Fruit fly (Drosophila melanogaster) whole organism, embryonic: ENCODE results near the gene CG12811.

Experiments used
- Bdp1 ChIP-seq: fragments of 200-800 bp; sonication (Bioruptor generic); optimal IDR thresholded peaks from 3 replicates; lab custom pipeline; 2016; ENCODE audit warnings: missing biosample characterization, missing genetic modification characterization
- CG11504 ChIP-seq: fragments of 200-800 bp; sonication (Bioruptor generic); optimal IDR thresholded peaks from 3 replicates; lab custom pipeline; 2019; ENCODE audit warnings: missing biosample characterization, mild to moderate bottlenecking, missing genetic modification characterization, moderate library complexity
- CG12769 ChIP-seq: fragments of 200-800 bp; sonication (Bioruptor generic); optimal IDR thresholded peaks from 2 replicates; lab custom pipeline; 2019; ENCODE audit warnings: missing biosample characterization, mild to moderate bottlenecking, missing genetic modification characterization, moderate library complexity
- CG17361 ChIP-seq: fragments of 200-800 bp; sonication (Bioruptor generic); IDR thresholded peaks from 3 replicates; pipeline ENCODE4 v1.3.6; 2022; ENCODE audit warnings: missing biosample characterization, missing genetic modification characterization
- CG18262 ChIP-seq: fragments of 200-800 bp; optimal IDR thresholded peaks from 3 replicates; lab custom pipeline; 2019; ENCODE audit warnings: missing biosample characterization, mild to moderate bottlenecking, missing genetic modification characterization, moderate library complexity
- CG2712 ChIP-seq: fragments of 200-800 bp; optimal IDR thresholded peaks from 3 replicates; lab custom pipeline; 2019; ENCODE audit warnings: missing biosample characterization, mild to moderate bottlenecking, missing genetic modification characterization, moderate library complexity
- CG30403 ChIP-seq: fragments of 200-800 bp; sonication (Bioruptor generic); optimal IDR thresholded peaks from 3 replicates; lab custom pipeline; 2016; ENCODE audit warnings: missing biosample characterization, missing genetic modification characterization
- CG3407 ChIP-seq: fragments of 200-800 bp; sonication (Bioruptor generic); optimal IDR thresholded peaks from 2 replicates; lab custom pipeline; 2018; ENCODE audit warnings: missing biosample characterization, mild to moderate bottlenecking, missing genetic modification characterization
- CG4707 ChIP-seq: fragments of 200-800 bp; sonication (Bioruptor generic); optimal IDR thresholded peaks from 2 replicates; lab custom pipeline; 2018; ENCODE audit warnings: missing biosample characterization, mild to moderate bottlenecking, missing genetic modification characterization, moderate library complexity
- CG4730 ChIP-seq: fragments of 200-800 bp; sonication (Bioruptor generic); IDR thresholded peaks from 2 replicates; pipeline ENCODE4 v1.3.6; 2022; ENCODE audit warnings: missing biosample characterization, missing genetic modification characterization
- CG5953 ChIP-seq: fragments of 200-800 bp; sonication (Bioruptor generic); IDR thresholded peaks from 2 replicates; pipeline ENCODE4 v1.3.6; 2022; ENCODE audit warnings: missing biosample characterization, missing genetic modification characterization
- CG6654 ChIP-seq: fragments of 200-800 bp; sonication (Bioruptor generic); optimal IDR thresholded peaks from 2 replicates; lab custom pipeline; 2017; ENCODE audit warnings: missing biosample characterization, mild to moderate bottlenecking, missing genetic modification characterization
- CG7556 ChIP-seq: fragments of 200-800 bp; sonication (Bioruptor generic); optimal IDR thresholded peaks from 2 replicates; lab custom pipeline; 2017; ENCODE audit warnings: missing biosample characterization, mild to moderate bottlenecking, missing genetic modification characterization
- CG9437 ChIP-seq: fragments of 200-800 bp; sonication (Bioruptor generic); optimal IDR thresholded peaks from 2 replicates; lab custom pipeline; 2018; ENCODE audit warnings: missing biosample characterization, mild to moderate bottlenecking, missing genetic modification characterization
- CoRest ChIP-seq: fragments of 200-800 bp; sonication (Bioruptor generic); optimal IDR thresholded peaks from 3 replicates; lab custom pipeline; 2018; ENCODE audit warnings: missing biosample characterization, mild to moderate bottlenecking, missing genetic modification characterization, moderate library complexity
- Dfd ChIP-seq, 2 experiments: fragments of >200 bp; optimal IDR thresholded peaks; 2 replicates each; lab custom pipeline; 2017; ENCODE audit warnings: missing biosample characterization in 2 of 2, missing genetic modification characterization in 2 of 2
- E2f1 ChIP-seq: fragments of 200-800 bp; sonication (Bioruptor generic); IDR thresholded peaks from 2 replicates; pipeline ENCODE4 v1.3.6; 2022; ENCODE audit warnings: missing biosample characterization, missing genetic modification characterization
- Fer3 ChIP-seq: fragments of 200-800 bp; sonication (Bioruptor generic); optimal IDR thresholded peaks from 2 replicates; lab custom pipeline; 2018; ENCODE audit warnings: missing biosample characterization, mild to moderate bottlenecking, missing genetic modification characterization, moderate library complexity
- Kr ChIP-seq: fragments of 200-800 bp; sonication (Bioruptor generic); optimal IDR thresholded peaks from 2 replicates; lab custom pipeline; 2017; ENCODE audit warnings: missing biosample characterization, mild to moderate bottlenecking, missing genetic modification characterization
- MBD-R2 ChIP-seq: fragments of 200-800 bp; sonication (Bioruptor generic); IDR thresholded peaks from 2 replicates; pipeline ENCODE4 v1.3.6; 2022; ENCODE audit warnings: missing biosample characterization, missing genetic modification characterization
- Meics ChIP-seq: fragments of 200-800 bp; sonication (Bioruptor generic); optimal IDR thresholded peaks from 2 replicates; lab custom pipeline; 2017; ENCODE audit warnings: missing biosample characterization, mild to moderate bottlenecking, missing genetic modification characterization
- Pdp1 ChIP-seq, 2 experiments: fragments of 200-800 bp; sonication (Bioruptor generic); optimal IDR thresholded peaks; 3 replicates each; lab custom pipeline; 2016; ENCODE audit warnings: missing biosample characterization in 2 of 2, missing genetic modification characterization in 2 of 2, mild to moderate bottlenecking in 1 of 2, moderate library complexity in 1 of 2
- Sox100B ChIP-seq: fragments of 200-800 bp; sonication (Bioruptor generic); optimal IDR thresholded peaks from 3 replicates; lab custom pipeline; 2018; ENCODE audit warnings: missing biosample characterization, mild to moderate bottlenecking, missing genetic modification characterization
- Sox102F ChIP-seq: fragments of 200-800 bp; sonication (Bioruptor generic); optimal IDR thresholded peaks from 2 replicates; lab custom pipeline; 2018; ENCODE audit warnings: missing biosample characterization, mild to moderate bottlenecking, missing genetic modification characterization, moderate library complexity
- Sry-β ChIP-seq: fragments of 200-800 bp; sonication (Bioruptor generic); optimal IDR thresholded peaks from 2 replicates; lab custom pipeline; 2018; ENCODE audit warnings: missing biosample characterization, mild to moderate bottlenecking, missing genetic modification characterization, moderate library complexity
- caup ChIP-seq: fragments of 200-800 bp; sonication (Bioruptor generic); optimal IDR thresholded peaks from 3 replicates; lab custom pipeline; 2017; ENCODE audit warnings: missing biosample characterization, mild to moderate bottlenecking, missing genetic modification characterization, moderate library complexity; ENCODE audit not compliant: severe bottlenecking
- ci ChIP-seq: fragments of 200-800 bp; sonication (Bioruptor generic); IDR thresholded peaks from 3 replicates; pipeline ENCODE4 v1.3.6; 2022; ENCODE audit warnings: missing biosample characterization, missing genetic modification characterization
- crc ChIP-seq: fragments of 200-800 bp; sonication (Bioruptor generic); optimal IDR thresholded peaks from 2 replicates; lab custom pipeline; 2016; ENCODE audit warnings: missing biosample characterization, missing genetic modification characterization
- dmrt99B ChIP-seq: fragments of 200-800 bp; sonication (Bioruptor generic); optimal IDR thresholded peaks from 2 replicates; lab custom pipeline; 2018; ENCODE audit warnings: missing biosample characterization, mild to moderate bottlenecking, missing genetic modification characterization, moderate library complexity
- eve ChIP-seq, 2 experiments: fragments of >200 bp; optimal IDR thresholded peaks; 2 replicates each; lab custom pipeline; 2017; ENCODE audit warnings: missing biosample characterization in 2 of 2, missing genetic modification characterization in 2 of 2
- ftz-f1 ChIP-seq: fragments of 200-800 bp; sonication (Bioruptor generic); optimal IDR thresholded peaks from 2 replicates; lab custom pipeline; 2016; ENCODE audit warnings: missing biosample characterization, missing genetic modification characterization
- gem ChIP-seq: fragments of 200-800 bp; sonication (Bioruptor generic); optimal IDR thresholded peaks from 2 replicates; lab custom pipeline; 2019; ENCODE audit warnings: missing biosample characterization, mild to moderate bottlenecking, missing genetic modification characterization, moderate library complexity
- ken ChIP-seq: fragments of 200-800 bp; sonication (Bioruptor generic); IDR thresholded peaks from 3 replicates; pipeline ENCODE4 v1.3.6; 2022; ENCODE audit warnings: missing biosample characterization, missing genetic modification characterization
- lmd ChIP-seq: fragments of 200-800 bp; sonication (Bioruptor generic); IDR thresholded peaks from 2 replicates; pipeline ENCODE4 v1.3.6; 2022; ENCODE audit warnings: missing biosample characterization, missing genetic modification characterization
- lov ChIP-seq, 2 experiments: fragments of 200-800 bp in 1 of 2; fragments of >200 bp in 1 of 2; sonication (Bioruptor generic) in 1 of 2; IDR thresholded peaks in 1 of 2; optimal IDR thresholded peaks in 1 of 2; 2 replicates in 1 of 2; 3 replicates in 1 of 2; pipeline versions ENCODE4 v1.3.6 to Lab custom; 2017 to 2022; ENCODE audit warnings: missing biosample characterization in 1 of 2, missing genetic modification characterization in 1 of 2
- maf-S ChIP-seq: fragments of 200-800 bp; sonication (Bioruptor generic); optimal IDR thresholded peaks from 2 replicates; lab custom pipeline; 2016; ENCODE audit warnings: missing biosample characterization, missing genetic modification characterization
- phol ChIP-seq: fragments of 200-800 bp; sonication (Bioruptor generic); optimal IDR thresholded peaks from 3 replicates; lab custom pipeline; 2018; ENCODE audit warnings: missing biosample characterization, mild to moderate bottlenecking, missing genetic modification characterization, moderate library complexity
- pum ChIP-seq: fragments of 200-800 bp; sonication (Bioruptor generic); optimal IDR thresholded peaks from 2 replicates; lab custom pipeline; 2016; ENCODE audit warnings: missing biosample characterization, missing genetic modification characterization
- sd ChIP-seq: fragments of 200-800 bp; sonication (Bioruptor generic); optimal IDR thresholded peaks from 3 replicates; lab custom pipeline; 2018; ENCODE audit warnings: missing biosample characterization, mild to moderate bottlenecking, missing genetic modification characterization, moderate library complexity
- sens ChIP-seq: fragments of 200-800 bp; sonication (Bioruptor generic); peaks from one replicate; lab custom pipeline; 2016; ENCODE audit warnings: missing biosample characterization, missing genetic modification characterization
- sisA ChIP-seq: fragments of 200-800 bp; sonication (Bioruptor generic); IDR thresholded peaks from 2 replicates; pipeline ENCODE4 v1.3.6; 2022; ENCODE audit warnings: missing biosample characterization, missing genetic modification characterization
- slp2 ChIP-seq: fragments of 200-800 bp; sonication (Bioruptor generic); optimal IDR thresholded peaks from 2 replicates; lab custom pipeline; 2016; ENCODE audit warnings: missing biosample characterization, missing genetic modification characterization
- sr ChIP-seq: fragments of 200-800 bp; sonication (Bioruptor generic); IDR thresholded peaks from 3 replicates; pipeline ENCODE4 v1.3.6; 2022; ENCODE audit warnings: missing biosample characterization, missing genetic modification characterization
- tap ChIP-seq: fragments of 200-800 bp; optimal IDR thresholded peaks from 3 replicates; lab custom pipeline; 2019; ENCODE audit warnings: missing biosample characterization, mild to moderate bottlenecking, missing genetic modification characterization, moderate library complexity

Gene CG12811

DNA sequence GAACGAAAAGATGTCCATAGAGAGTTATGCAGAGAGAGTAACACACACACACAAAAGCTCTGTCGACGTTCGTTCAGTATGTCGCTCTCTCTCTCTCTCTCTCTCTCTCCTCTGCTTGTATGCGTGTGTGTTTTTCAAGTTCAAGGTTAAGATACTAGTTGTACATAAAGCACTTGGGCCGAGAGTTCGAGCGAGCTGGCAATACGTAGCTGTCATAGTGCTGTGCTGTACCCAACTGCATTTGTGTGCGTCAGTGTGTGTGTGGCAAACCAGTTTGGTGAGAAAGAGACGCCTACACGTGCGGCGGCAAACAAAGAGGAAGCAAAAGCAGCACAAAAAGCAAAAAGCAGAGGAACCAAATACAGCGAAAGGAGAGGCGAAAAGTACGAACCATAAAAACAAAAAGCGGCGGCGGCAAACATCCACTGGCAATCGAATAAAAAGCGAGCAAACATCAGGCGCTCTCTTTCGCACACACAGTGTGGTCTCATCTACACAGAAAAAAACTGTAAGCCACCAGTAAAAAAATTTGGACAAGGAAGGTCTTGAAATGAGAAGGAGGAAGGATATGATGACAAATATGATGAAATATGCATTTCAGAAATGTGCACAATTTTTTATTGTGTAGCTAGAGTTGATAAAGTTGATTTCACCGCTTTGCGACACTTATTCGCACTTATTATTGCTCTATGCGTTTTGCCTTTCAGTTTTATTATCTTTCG lies 38.8 kb upstream of the CG12811 start (continued):
- TF ChIP-seq CG12769: peak; percentile 34

DNA sequence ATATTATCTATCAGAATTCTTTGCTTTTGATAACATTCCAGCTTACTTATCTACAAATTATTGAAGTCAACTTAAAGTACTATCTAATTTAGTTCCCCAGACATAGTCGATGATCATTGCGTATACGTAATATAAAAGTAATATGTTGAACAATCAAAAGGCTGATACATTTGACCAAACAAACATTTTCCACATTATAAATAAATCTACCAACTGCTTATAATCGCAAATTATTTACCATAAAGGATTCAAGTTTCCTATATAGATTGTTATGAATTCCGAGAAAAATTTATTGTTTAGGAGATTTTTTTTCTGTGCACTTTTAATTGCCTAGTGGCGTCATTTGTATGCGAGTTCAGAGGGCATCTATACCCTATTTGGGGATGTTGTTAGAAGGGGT lies 38.1 kb upstream of the CG12811 start:
- TF ChIP-seq Meics: no peak
- no peak for TF ChIP-seq CG3407 (GFP tag; lab: Kevin White, UChicago)
- TF ChIP-seq dmrt99B (tag; lab: Kevin White, UChicago): peak; percentile 35
- no peak for TF ChIP-seq Kr
- TF ChIP-seq CG18262 (tag; lab: Kevin White, UChicago): peak; percentile 12
- no peak for TF ChIP-seq CoRest (tag; lab: Kevin White, UChicago)
- TF ChIP-seq CG17361 (GFP tag; lab: Robert Waterston, UW): peak; percentile 49; the same call in 2 of the 3 replicates
- TF ChIP-seq Sox102F (GFP tag; lab: Kevin White, UChicago): peak; percentile 40
- peak; percentile 27; the same call in 1 of the 2 replicates for TF ChIP-seq CG5953
- TF ChIP-seq eve (GFP tag; optimal IDR thresholded peaks at IDR 0.05; lab: Kevin White, UChicago): peak in 1 of 2 experiments; percentile 28
- peak; percentile 31 for TF ChIP-seq gem
- TF ChIP-seq CG2712 (tag; lab: Kevin White, UChicago): no peak
- TF ChIP-seq CG11504: peak; percentile 22
- peak; percentile 73 for TF ChIP-seq sd (tag; lab: Kevin White, UChicago)
- TF ChIP-seq CG4730 (GFP tag; lab: Robert Waterston, UW): no peak
- TF ChIP-seq phol (tag; lab: Kevin White, UChicago): peak; percentile 11
- TF ChIP-seq sens (GFP tag; lab: Kevin White, UChicago): peak; percentile 73
- TF ChIP-seq Sox100B (GFP tag; lab: Kevin White, UChicago): peak; percentile 11
- peak; percentile 28 for TF ChIP-seq CG9437 (GFP tag; lab: Kevin White, UChicago)
- no peak for TF ChIP-seq Bdp1 (GFP tag; lab: Kevin White, UChicago)

DNA sequence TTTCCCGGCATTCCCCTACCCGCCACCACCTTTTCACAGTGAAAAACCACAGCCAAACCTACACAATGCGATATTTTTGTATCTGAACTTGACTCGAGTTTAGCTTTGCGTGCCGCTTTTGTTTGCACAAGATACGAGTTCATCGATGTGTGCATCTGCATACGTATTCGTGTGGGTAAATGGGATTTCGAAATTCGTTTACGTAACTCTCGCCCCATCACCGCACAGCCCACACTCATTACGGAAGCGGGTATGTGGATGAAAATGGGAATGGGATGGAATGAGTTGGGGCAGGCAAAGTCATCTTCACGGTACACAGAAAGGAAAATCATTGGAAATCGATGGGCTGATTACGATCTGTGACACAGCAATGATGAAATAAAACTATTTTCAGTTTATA lies 37.6 kb upstream of the CG12811 start:
- TF ChIP-seq ken (GFP tag; lab: Robert Waterston, UW) (no peak), ci (GFP tag; lab: Robert Waterston, UW) (peak; percentile 50; the same call in 1 of the 3 replicates), pum (GFP tag; lab: Kevin White, UChicago) (no peak), sr (GFP tag; lab: Robert Waterston, UW) (peak; percentile 76; the same call in 2 of the 3 replicates), maf-S (GFP tag; lab: Kevin White, UChicago) (no peak), CG9437 (GFP tag; lab: Kevin White, UChicago) (peak; percentile 52), CG4707 (GFP tag; lab: Kevin White, UChicago) (no peak), Pdp1 (GFP tag; optimal IDR thresholded peaks at IDR 0.05; lab: Kevin White, UChicago) (peak in 1 of 2 experiments; percentile 49), Sry-β (GFP tag; lab: Kevin White, UChicago) (no peak)
- TF ChIP-seq, all 482 proteins: peak for 4

DNA sequence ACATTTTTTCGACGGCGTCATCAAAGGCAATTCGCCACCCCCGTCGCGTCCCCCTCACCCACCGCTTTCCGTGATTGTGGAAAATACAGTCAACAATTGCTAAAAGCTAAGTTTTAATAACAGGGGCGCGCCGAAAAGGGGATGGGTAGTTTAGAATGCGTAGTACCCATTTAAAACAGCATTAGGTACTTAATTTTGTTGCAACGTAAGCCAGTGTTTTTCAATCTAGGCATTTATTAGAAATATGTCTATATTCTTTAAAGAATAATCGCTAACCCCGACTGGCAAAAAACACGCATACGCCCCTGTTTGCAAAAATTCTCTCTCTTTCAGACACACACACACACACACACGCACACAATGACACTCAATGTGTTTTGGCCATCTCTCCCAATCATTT lies 36.3 kb upstream of the CG12811 start:
- TF ChIP-seq sd (tag; lab: Kevin White, UChicago) (peak; percentile 7), lov (optimal IDR thresholded peaks at IDR 0.05; lab: Kevin White, UChicago) (no peak), lov (GFP tag; IDR thresholded peaks at IDR 0.05; lab: Robert Waterston, UW) (no peak), tap (tag; lab: Kevin White, UChicago) (no peak), crc (GFP tag; lab: Kevin White, UChicago) (no peak), ftz-f1 (GFP tag; lab: Kevin White, UChicago) (no peak), CG7556 (GFP tag; lab: Kevin White, UChicago) (peak; percentile 13), sisA (GFP tag; lab: Robert Waterston, UW) (peak; percentile 33; the same call in 1 of the 2 replicates), Fer3 (tag; lab: Kevin White, UChicago) (peak; percentile 68), lmd (GFP tag; lab: Robert Waterston, UW) (peak; percentile 65; the same call in 1 of the 2 replicates), CG30403 (GFP tag; lab: Kevin White, UChicago) (peak; percentile 49), caup (GFP tag; lab: Kevin White, UChicago) (peak; percentile 70), MBD-R2 (GFP tag; lab: Robert Waterston, UW) (peak; percentile 38; the same call in 1 of the 2 replicates), Sox102F (GFP tag; lab: Kevin White, UChicago) (peak; percentile 7), Dfd (GFP tag; optimal IDR thresholded peaks at IDR 0.05; lab: Kevin White, UChicago) (no peak), CG6654 (GFP tag; lab: Kevin White, UChicago) (peak; percentile 16), E2f1 (GFP tag; lab: Robert Waterston, UW) (peak; percentile 41; the same call in 1 of the 2 replicates), slp2 (GFP tag; lab: Kevin White, UChicago) (no peak)
